Worm (Caenorhabditis elegans) whole organism, L4 larva: Measurements from ENCODE around the gene srv-9.
A peak's percentile ranks its signal among the peaks of the same experiment; 100 is the strongest.

ENCODE experiments used
- F44E2.7 ChIP-seq: fragments of 200-800 bp; sonication (Bioruptor generic); IDR thresholded peaks from 2 replicates; pipeline ENCODE4 v2.1.2; 2022; ENCODE audit warnings: missing genetic modification characterization, missing compliant biosample characterization
- F49E8.2 ChIP-seq: sonication (generic microtip); optimal IDR thresholded peaks from 2 replicates; lab custom pipeline; 2016; ENCODE audit warnings: missing compliant biosample characterization, mild to moderate bottlenecking, missing genetic modification characterization, borderline replicate concordance
- R02D3.7 ChIP-seq: fragments of 150-350 bp; sonication (generic microtip); optimal IDR thresholded peaks from 3 replicates; lab custom pipeline; 2014; ENCODE audit warnings: missing biosample characterization, missing genetic modification characterization
- T20F7.1 ChIP-seq: fragments of 200-800 bp; sonication (Bioruptor generic); optimal IDR thresholded peaks from 2 replicates; lab custom pipeline; 2018; ENCODE audit warnings: mild to moderate bottlenecking, missing genetic modification characterization, missing compliant biosample characterization
- Y48G9A.11 ChIP-seq: fragments of 200-800 bp; sonication (Bioruptor generic); IDR thresholded peaks from 2 replicates; pipeline ENCODE4 v1.3.6; 2022; ENCODE audit warnings: missing genetic modification reagents, missing genetic modification characterization, missing compliant biosample characterization
- Y5F2A.4 ChIP-seq: fragments of 200-800 bp; sonication (Bioruptor generic); optimal IDR thresholded peaks from 2 replicates; lab custom pipeline; 2018; ENCODE audit warnings: mild to moderate bottlenecking, missing genetic modification characterization, missing compliant biosample characterization
- ZK337.2 ChIP-seq: fragments of 200-800 bp; sonication (Bioruptor generic); IDR thresholded peaks from 2 replicates; pipeline ENCODE4 v1.3.6; 2022; ENCODE audit warnings: missing genetic modification reagents, missing genetic modification characterization, missing compliant biosample characterization
- aha-1 ChIP-seq: fragments of 150-350 bp; peaks from one replicate; lab custom pipeline; 2014; ENCODE audit warnings: missing biosample characterization, missing genetic modification characterization
- ceh-44 ChIP-seq: fragments of 200-800 bp; sonication (Bioruptor generic); IDR thresholded peaks from 2 replicates; pipeline ENCODE4 v1.3.6; 2022; ENCODE audit warnings: missing genetic modification reagents, missing genetic modification characterization, missing compliant biosample characterization
- duxl-1 ChIP-seq: sonication (generic microtip); optimal IDR thresholded peaks from 2 replicates; lab custom pipeline; 2016; ENCODE audit warnings: mild to moderate bottlenecking, missing genetic modification characterization, moderate library complexity, missing compliant biosample characterization; ENCODE audit not compliant: poor library complexity
- dve-1 ChIP-seq: sonication (generic microtip); optimal IDR thresholded peaks from 2 replicates; lab custom pipeline; 2017; ENCODE audit warnings: antibody characterized with exemption, mild to moderate bottlenecking, missing genetic modification characterization, missing compliant biosample characterization; ENCODE audit not compliant: insufficient read depth
- egl-27 ChIP-seq: sonication (generic microtip); optimal IDR thresholded peaks from 3 replicates; lab custom pipeline; 2017; ENCODE audit warnings: missing biosample characterization, missing genetic modification reagents, missing genetic modification characterization
- egl-43 ChIP-seq: fragments of 200-800 bp; sonication (Bioruptor generic); IDR thresholded peaks from 2 replicates; pipeline ENCODE4 v1.3.6; 2022; ENCODE audit warnings: missing genetic modification reagents, missing genetic modification characterization, missing compliant biosample characterization
- hif-1 ChIP-seq, 2 experiments: sonication (generic microtip); optimal IDR thresholded peaks; 2 replicates each; lab custom pipeline; 2016 to 2017; ENCODE audit warnings: missing compliant biosample characterization in 2 of 2, missing genetic modification characterization in 2 of 2, missing genetic modification reagents in 2 of 2, missing genotype in 2 of 2, mild to moderate bottlenecking in 1 of 2
- hlh-11 ChIP-seq: fragments of 200-800 bp; sonication (Bioruptor generic); optimal IDR thresholded peaks from 2 replicates; lab custom pipeline; 2018; ENCODE audit warnings: mild to moderate bottlenecking, missing genetic modification characterization, missing compliant biosample characterization
- hlh-30 ChIP-seq: sonication (generic microtip); optimal IDR thresholded peaks from 2 replicates; lab custom pipeline; 2017; ENCODE audit warnings: antibody characterized with exemption, mild to moderate bottlenecking, missing genetic modification characterization, missing compliant biosample characterization; ENCODE audit not compliant: insufficient read depth
- lin-38 ChIP-seq: fragments of 200-800 bp; sonication (Bioruptor generic); IDR thresholded peaks from 2 replicates; pipeline ENCODE4 v1.3.6; 2022; ENCODE audit warnings: missing genetic modification reagents, missing genetic modification characterization, missing compliant biosample characterization
- lin-39 ChIP-seq: fragments of 150-350 bp; optimal IDR thresholded peaks from 2 replicates; lab custom pipeline; 2014; ENCODE audit warnings: missing biosample characterization, missing genetic modification reagents, missing genetic modification characterization
- lir-3 ChIP-seq: sonication (generic microtip); optimal IDR thresholded peaks from 2 replicates; lab custom pipeline; 2016; ENCODE audit warnings: mild to moderate bottlenecking, missing genetic modification characterization, missing compliant biosample characterization
- lsy-2 ChIP-seq, 2 experiments: fragments of 150-350 bp in 1 of 2; sonication (generic microtip) in 1 of 2; optimal IDR thresholded peaks; 2 replicates each; lab custom pipeline; 2014 to 2017; ENCODE audit warnings: missing biosample characterization in 2 of 2, missing genetic modification characterization in 2 of 2
- madf-5 ChIP-seq, 2 experiments: fragments of 200-800 bp; sonication (Bioruptor generic); IDR thresholded peaks; 2 replicates each; pipeline ENCODE4 v1.3.6; 2022; ENCODE audit warnings: missing compliant biosample characterization in 2 of 2, missing genetic modification characterization in 2 of 2
- mdl-1 ChIP-seq, 2 experiments: fragments of 150-350 bp in 1 of 2; sonication (generic microtip) in 1 of 2; optimal IDR thresholded peaks; 2 replicates each; lab custom pipeline; 2014 to 2017; ENCODE audit warnings: missing biosample characterization in 2 of 2, missing genetic modification characterization in 2 of 2
- mdt-29 ChIP-seq: fragments of 200-800 bp; sonication (Bioruptor generic); IDR thresholded peaks from 2 replicates; pipeline ENCODE4 v1.3.6; 2022; ENCODE audit warnings: missing genetic modification reagents, missing genetic modification characterization, missing compliant biosample characterization
- mes-2 ChIP-seq: sonication (generic microtip); optimal IDR thresholded peaks from 2 replicates; lab custom pipeline; 2016; ENCODE audit warnings: missing genotype, mild to moderate bottlenecking, missing genetic modification characterization, missing compliant biosample characterization; ENCODE audit not compliant: poor library complexity, severe bottlenecking
- nhr-102 ChIP-seq: sonication (generic microtip); optimal IDR thresholded peaks from 2 replicates; lab custom pipeline; 2016; ENCODE audit warnings: mild to moderate bottlenecking, missing genetic modification characterization, moderate library complexity, missing compliant biosample characterization
- nhr-11 ChIP-seq: fragments of 150-350 bp; optimal IDR thresholded peaks from 2 replicates; lab custom pipeline; 2014; ENCODE audit warnings: missing biosample characterization, missing genetic modification characterization
- nhr-237 ChIP-seq: sonication (generic microtip); optimal IDR thresholded peaks from 2 replicates; lab custom pipeline; 2017; ENCODE audit warnings: missing biosample characterization, missing genetic modification characterization
- nhr-28 ChIP-seq: fragments of 150-350 bp; optimal IDR thresholded peaks from 2 replicates; lab custom pipeline; 2014; ENCODE audit warnings: missing biosample characterization, missing genetic modification characterization
- nhr-41 ChIP-seq: fragments of 200-800 bp; sonication (Bioruptor generic); IDR thresholded peaks from 2 replicates; pipeline ENCODE4 v1.3.6; 2022; ENCODE audit warnings: missing genetic modification reagents, missing genetic modification characterization, missing compliant biosample characterization
- pqm-1 ChIP-seq: sonication (generic microtip); optimal IDR thresholded peaks from 2 replicates; lab custom pipeline; 2017; ENCODE audit warnings: missing biosample characterization, missing genetic modification characterization
- snpc-4 ChIP-seq: fragments of 150-350 bp; optimal IDR thresholded peaks from 2 replicates; lab custom pipeline; 2014; ENCODE audit warnings: missing biosample characterization, missing genetic modification characterization
- tra-1 ChIP-seq: fragments of 200-800 bp; sonication (Bioruptor generic); IDR thresholded peaks from 2 replicates; pipeline ENCODE4 v1.3.6; 2022; ENCODE audit warnings: missing genetic modification reagents, missing genetic modification characterization, missing compliant biosample characterization
- unc-62 ChIP-seq, 3 experiments: fragments of 150-350 bp in 1 of 3; sonication (generic microtip); optimal IDR thresholded peaks in 2 of 3; peaks in 1 of 3; 1 replicate in 1 of 3; 2 replicates in 2 of 3; lab custom pipeline; 2014 to 2017; ENCODE audit warnings: missing biosample characterization in 3 of 3, missing genetic modification characterization in 3 of 3, missing genetic modification reagents in 3 of 3, missing genotype in 1 of 3
- zag-1 ChIP-seq: fragments of 150-350 bp; optimal IDR thresholded peaks from 2 replicates; lab custom pipeline; 2014; ENCODE audit warnings: missing biosample characterization, missing genetic modification characterization
- zfp-3 ChIP-seq: fragments of 200-800 bp; sonication (Bioruptor generic); conservative IDR thresholded peaks from 2 replicates; pipeline ENCODE4 v1.3.6; 2022; ENCODE audit warnings: missing genetic modification reagents, missing genetic modification characterization, missing compliant biosample characterization

The srv-9 gene

DNA sequence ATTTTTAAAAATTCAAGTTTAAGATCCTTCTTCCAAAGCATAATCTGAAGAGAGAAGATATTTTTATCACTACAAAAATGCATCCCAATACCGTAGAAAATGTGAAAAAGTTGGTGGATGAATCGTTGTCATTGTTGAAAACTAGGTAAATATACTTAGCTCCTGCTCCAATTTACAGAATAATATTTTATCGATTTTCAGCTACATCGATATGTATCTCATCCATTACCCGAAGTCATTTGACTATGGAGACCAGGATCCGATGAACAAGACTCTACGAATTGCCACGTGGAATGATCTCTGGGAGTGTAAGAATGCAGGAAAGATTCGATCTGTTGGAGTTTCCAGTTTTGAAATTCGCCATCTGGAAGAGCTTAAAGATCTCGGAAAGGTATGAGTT, 14.5 kb downstream of the srv-9 start:
- TF ChIP-seq aha-1 (peak; percentile 94), mdl-1 (tag; optimal IDR thresholded peaks at IDR 0.05; lab: Kevin White, UChicago) (no peak), duxl-1 (tag; lab: Kevin White, UChicago) (peak; percentile 1)

DNA sequence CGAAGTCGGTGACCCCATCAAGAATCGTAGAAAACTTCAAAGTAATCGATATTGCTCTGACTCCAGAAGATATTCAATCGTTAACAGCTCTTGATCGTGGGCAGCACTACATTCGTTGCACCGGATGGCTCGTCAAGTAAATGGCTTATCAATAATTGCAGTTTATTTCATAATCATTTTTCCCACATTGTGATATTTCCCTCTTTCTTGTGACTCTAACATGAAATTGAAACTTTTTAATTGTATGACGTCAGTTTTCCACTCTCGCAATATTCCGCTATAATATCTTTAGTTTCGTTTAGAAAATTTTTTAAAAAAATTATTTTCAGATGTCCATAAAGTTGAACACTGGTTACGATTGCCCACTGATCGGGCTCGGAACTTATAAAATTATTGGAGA, 15.0 kb downstream of the srv-9 start, which contains the start of gene F53F1.3:
Gene F53F1.3, plus strand, starts transcription at position 330 of the 400 bp plus-strand sequence.
- TF ChIP-seq pqm-1 (peak; percentile 41), T20F7.1 (peak; percentile 22), hlh-30 (tag; lab: Kevin White, UChicago) (peak; percentile 21), egl-27 (no peak), dve-1 (peak; percentile 7), egl-43 (no peak), hlh-11 (tag; lab: Kevin White, UChicago) (peak; percentile 25)

DNA sequence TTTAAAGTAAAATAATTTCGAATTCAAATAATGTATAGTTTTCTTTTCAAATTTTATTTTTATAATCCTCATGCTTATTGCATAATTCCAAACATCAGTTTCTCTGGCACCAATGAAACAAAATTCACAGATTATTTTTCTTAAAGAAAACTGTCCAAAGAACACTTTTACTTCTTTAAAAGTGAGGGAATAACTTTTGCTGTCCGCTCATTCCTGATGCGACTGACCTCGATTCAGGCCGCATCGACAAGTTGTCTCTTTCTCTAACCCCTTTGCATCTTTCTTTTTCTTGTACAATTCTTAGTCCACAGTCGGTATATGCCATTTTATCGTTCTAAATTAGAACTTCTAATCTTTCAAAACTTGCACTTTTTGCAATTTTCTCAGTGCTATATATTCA, 16.4 kb downstream of the srv-9 start, which contains the start of gene F53F1.2:
Gene F53F1.2, plus strand, starts transcription at position 306 of the 400 bp plus-strand sequence.
- peak; percentile 11 for TF ChIP-seq nhr-28 (tag; lab: Kevin White, UChicago)
- peak; percentile 91 for TF ChIP-seq aha-1
- no peak for TF ChIP-seq mdt-29 (GFP tag; lab: Robert Waterston, UW)
- no peak for TF ChIP-seq mdl-1 (tag; optimal IDR thresholded peaks at IDR 0.05; lab: Kevin White, UChicago)

DNA sequence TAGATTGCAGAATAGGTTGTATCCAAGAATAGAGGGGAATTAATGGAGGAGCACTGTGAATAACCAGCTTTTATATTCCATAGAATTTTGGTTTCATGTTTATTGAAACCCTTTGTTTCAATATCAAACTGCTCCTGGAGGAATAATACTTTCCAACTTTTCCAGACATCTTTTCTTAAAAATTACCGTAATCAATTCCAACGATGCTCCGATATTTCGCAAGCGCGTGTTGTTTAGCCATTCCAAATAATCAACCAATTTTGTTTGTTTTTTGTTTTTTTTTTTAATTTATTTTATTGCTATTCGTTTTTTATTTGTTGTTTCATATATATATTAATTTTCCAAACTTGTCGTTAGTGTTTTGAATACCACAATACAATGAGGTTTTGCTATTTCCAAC, 16.9 kb downstream of the srv-9 start, which contains the start of gene cutl-1:
Gene cutl-1, minus strand, starts transcription at position 83 of the 400 bp plus-strand sequence.
- no peak for TF ChIP-seq ceh-44 (GFP tag; lab: Robert Waterston, UW)
- no peak for TF ChIP-seq Y5F2A.4
- TF ChIP-seq T20F7.1, result peak; percentile 74
- TF ChIP-seq mes-2 (tag; lab: Kevin White, UChicago), result no peak
- TF ChIP-seq lin-39 (tag; lab: Kevin White, UChicago), result no peak
- TF ChIP-seq hif-1 (tag; optimal IDR thresholded peaks at IDR 0.05; lab: Kevin White, UChicago), result no peak
- TF ChIP-seq lir-3, result no peak
- no peak for TF ChIP-seq zfp-3 (GFP tag; lab: Robert Waterston, UW)
- TF ChIP-seq nhr-41 (GFP tag; lab: Robert Waterston, UW), result no peak
- TF ChIP-seq snpc-4 (tag; lab: Kevin White, UChicago), result no peak
- no peak for TF ChIP-seq F44E2.7 (GFP tag; lab: Robert Waterston, UW)
- TF ChIP-seq nhr-237 (tag; lab: Kevin White, UChicago), result no peak
- TF ChIP-seq zag-1 (tag; lab: Kevin White, UChicago), result no peak
- TF ChIP-seq lin-38 (GFP tag; lab: Robert Waterston, UW), result no peak
- TF ChIP-seq ZK337.2 (GFP tag; lab: Robert Waterston, UW), result no peak
- TF ChIP-seq nhr-102 (tag; lab: Kevin White, UChicago), result no peak
- no peak for TF ChIP-seq F49E8.2 (tag; lab: Kevin White, UChicago)
- no peak for TF ChIP-seq tra-1 (GFP tag; lab: Robert Waterston, UW)
- no peak for TF ChIP-seq R02D3.7 (tag; lab: Kevin White, UChicago)
- TF ChIP-seq madf-5 (GFP tag; IDR thresholded peaks at IDR 0.05; lab: Robert Waterston, UW), result no peak
- peak in 1 of 2 experiments; percentile 15 for TF ChIP-seq lsy-2 (tag; optimal IDR thresholded peaks at IDR 0.05; lab: Kevin White, UChicago)
- TF ChIP-seq Y48G9A.11 (GFP tag; lab: Robert Waterston, UW), result peak; percentile 94

DNA sequence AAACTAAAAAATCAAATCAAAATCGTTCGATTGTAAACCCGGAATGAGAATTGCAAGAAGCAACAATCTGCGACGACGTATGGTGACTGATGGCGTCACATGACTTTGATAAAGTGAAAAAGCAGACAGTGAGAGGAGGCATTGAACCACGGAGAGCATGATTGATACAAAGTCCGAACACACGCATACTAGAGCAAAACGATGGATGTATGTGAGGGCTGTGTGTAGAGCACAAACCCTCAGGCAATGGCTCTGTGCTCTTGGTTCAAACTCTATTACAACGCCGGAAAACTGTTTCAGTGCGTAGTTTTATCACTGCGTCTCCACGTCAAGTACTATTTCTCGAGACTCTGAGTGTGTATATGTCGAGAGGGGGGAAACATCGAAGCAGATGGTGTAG, 20.4 kb downstream of the srv-9 start:
- peak; percentile 57 for TF ChIP-seq nhr-11 (tag; lab: Kevin White, UChicago)
- TF ChIP-seq hlh-30 (tag; lab: Kevin White, UChicago), result peak; percentile 72
- peak in 1 of 2 experiments; percentile 95 for TF ChIP-seq unc-62 (GFP tag; optimal IDR thresholded peaks at IDR 0.05 in 1 of 2; lab: Kevin White, UChicago)
- no peak for TF ChIP-seq unc-62 (tag; optimal IDR thresholded peaks at IDR 0.05; lab: Kevin White, UChicago)
- TF ChIP-seq R02D3.7 (tag; lab: Kevin White, UChicago), result no peak
- TF ChIP-seq mes-2 (tag; lab: Kevin White, UChicago), result no peak
- peak; percentile 69 for TF ChIP-seq nhr-28 (tag; lab: Kevin White, UChicago)
- TF ChIP-seq hlh-11 (tag; lab: Kevin White, UChicago), result peak; percentile 57
